Fruit fly (Drosophila melanogaster): ENCODE measurements around the gene mRpL23.
A peak's percentile ranks its signal among the peaks of the same experiment; 100 is the strongest.

The mRpL23 gene

DNA sequence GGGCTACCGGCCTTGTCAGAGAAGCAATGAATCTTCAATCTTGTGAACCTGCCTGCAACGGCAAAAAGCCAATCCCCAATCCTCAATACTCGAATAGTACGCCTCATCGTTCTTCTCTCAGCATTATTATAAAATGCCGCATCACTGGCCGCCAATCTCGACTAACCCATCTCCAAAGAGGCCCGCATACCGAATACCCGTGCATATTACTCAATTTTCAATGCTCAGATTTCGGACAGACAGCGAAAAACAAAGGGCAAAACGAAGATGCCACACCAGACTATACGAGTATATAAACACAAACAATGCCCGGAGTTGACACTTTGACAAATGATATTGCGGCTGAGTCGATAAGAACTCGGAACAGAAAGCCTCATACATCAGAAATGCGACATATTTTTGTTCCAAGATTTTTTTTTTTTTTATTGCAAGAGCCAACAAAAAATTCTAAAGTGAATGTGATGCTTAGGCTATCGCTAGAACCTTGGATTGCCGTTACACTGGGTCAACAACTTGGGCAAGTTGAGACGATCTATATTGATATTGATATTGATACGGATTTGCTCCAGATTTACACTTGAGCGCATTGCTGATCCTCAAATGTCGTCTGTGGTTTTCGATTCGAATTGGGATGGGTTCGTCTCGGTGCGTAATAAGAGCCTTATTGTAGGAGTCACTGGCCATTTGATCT is 19.4 kb upstream of the mRpL23 start (continued):
- no peak for TF ChIP-seq CG11560 (tag; IDR thresholded peaks at IDR 0.05)
- TF ChIP-seq lola (GFP tag; optimal IDR thresholded peaks at IDR 0.05): no peak
- no peak for TF ChIP-seq CG4404 (GFP tag; IDR thresholded peaks at IDR 0.05)
- TF ChIP-seq Ravus (GFP tag; IDR thresholded peaks at IDR 0.05): no peak

DNA sequence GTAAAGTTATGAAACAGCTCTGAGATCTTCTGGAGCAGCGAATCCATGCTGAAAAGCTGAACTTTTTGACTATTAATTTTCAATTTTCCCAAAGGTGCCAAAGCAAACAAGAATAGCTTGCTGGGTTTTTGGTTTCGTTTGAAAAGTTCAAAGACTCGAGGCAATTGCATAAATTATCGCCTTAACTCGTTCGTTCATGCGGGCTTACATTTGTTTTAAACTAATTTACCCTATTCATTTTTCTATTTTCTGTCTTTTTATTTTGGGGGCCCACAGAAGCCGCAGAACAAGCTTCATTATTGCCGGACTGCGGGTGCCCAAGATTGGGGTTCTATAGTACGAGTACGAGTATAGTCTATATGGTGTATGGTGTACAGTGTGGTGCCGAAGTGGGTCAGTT is 17.4 kb upstream of the mRpL23 start, which contains the start of the genes CG32298 and CG32299:
CG32298 (minus strand) TSS at position 101 of the 400 bp plus-strand sequence.
CG32299 (minus strand) TSS at position 101 of the 400 bp plus-strand sequence.
- TF ChIP-seq gcm (GFP tag; optimal IDR thresholded peaks at IDR 0.05): peak; percentile 78
- no peak for TF ChIP-seq CG4424 (GFP tag; optimal IDR thresholded peaks at IDR 0.05)

DNA sequence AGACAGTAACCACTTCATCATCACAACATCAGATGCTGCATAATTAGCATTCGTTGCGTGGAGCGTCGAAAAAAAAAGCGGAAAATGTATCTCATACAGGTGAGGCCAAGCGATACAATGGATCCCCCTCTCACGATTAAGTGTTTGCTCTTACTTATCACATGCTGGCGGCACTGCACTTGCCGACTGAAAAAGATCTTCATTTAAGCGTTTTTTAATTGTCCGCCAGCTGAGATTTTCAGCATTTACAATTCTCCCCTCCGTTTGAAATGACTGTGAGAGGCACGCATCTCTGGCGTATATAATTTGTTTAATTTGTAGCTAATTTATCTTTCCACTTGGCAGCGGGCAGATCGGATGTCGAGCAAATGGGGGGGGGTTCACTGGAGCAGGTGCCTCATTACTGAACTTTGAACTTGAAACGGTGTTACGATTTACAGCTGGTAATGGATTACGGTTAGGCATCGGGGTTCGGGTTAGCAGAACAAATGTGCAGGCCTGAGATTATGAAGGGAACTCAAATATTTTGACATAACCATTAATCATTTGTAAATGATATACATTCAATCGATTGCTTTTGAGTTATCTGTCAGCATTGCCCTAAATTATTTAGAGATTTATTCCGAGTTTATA is 15.3 kb upstream of the mRpL23 start, which contains the start of gene Mzt1:
Mzt1 (plus strand) TSS at position 583 of the 633 bp plus-strand sequence.
- peak; percentile 10 for TF ChIP-seq sd (tag; optimal IDR thresholded peaks at IDR 0.05)
- TF ChIP-seq Hr78 (GFP tag; optimal IDR thresholded peaks at IDR 0.05): peak in 1 of 2 experiments; percentile 88
- TF ChIP-seq CG2199 (GFP tag; IDR thresholded peaks at IDR 0.05): peak; percentile 72; the same call in 1 of the 3 replicates
- TF ChIP-seq gcm (GFP tag; optimal IDR thresholded peaks at IDR 0.05): peak; percentile 18
- TF ChIP-seq Med (GFP tag): peak; percentile 50
- TF ChIP-seq CG14710 (tag; optimal IDR thresholded peaks at IDR 0.05): no peak
- TF ChIP-seq prd (optimal IDR thresholded peaks at IDR 0.05): no peak
- TF ChIP-seq prd (GFP tag; IDR thresholded peaks at IDR 0.05): 0 out of 3 replicates have a peak, but pooled peaks have one; percentile 10
- TF ChIP-seq CG17912 (GFP tag; optimal IDR thresholded peaks at IDR 0.05): no peak
- TF ChIP-seq bbx (GFP tag; IDR thresholded peaks at IDR 0.05; ENCODE audit: partially characterized antibody): no peak
- no peak for TF ChIP-seq Gsc (GFP tag; IDR thresholded peaks at IDR 0.05)
- no peak for TF ChIP-seq sug (tag; optimal IDR thresholded peaks at IDR 0.05)
- TF ChIP-seq abd-A (tag; optimal IDR thresholded peaks at IDR 0.05): peak; percentile 57
- TF ChIP-seq esg (GFP tag; conservative IDR thresholded peaks at IDR 0.05): no peak
- peak; percentile 7 for TF ChIP-seq gsb-n (tag; optimal IDR thresholded peaks at IDR 0.05)
- TF ChIP-seq sqz (GFP tag; optimal IDR thresholded peaks at IDR 0.05): peak; percentile 18
- peak; percentile 59 for TF ChIP-seq sens (GFP tag)
- TF ChIP-seq Vsx1 (GFP tag; optimal IDR thresholded peaks at IDR 0.05): peak; percentile 31
- TF ChIP-seq nmo (GFP tag; optimal IDR thresholded peaks at IDR 0.05): no peak
- no peak for TF ChIP-seq NC2α (GFP tag; optimal IDR thresholded peaks at IDR 0.05)
- peak in 1 of 2 experiments; percentile 5 for TF ChIP-seq Pdp1 (GFP tag; optimal IDR thresholded peaks at IDR 0.05)

DNA sequence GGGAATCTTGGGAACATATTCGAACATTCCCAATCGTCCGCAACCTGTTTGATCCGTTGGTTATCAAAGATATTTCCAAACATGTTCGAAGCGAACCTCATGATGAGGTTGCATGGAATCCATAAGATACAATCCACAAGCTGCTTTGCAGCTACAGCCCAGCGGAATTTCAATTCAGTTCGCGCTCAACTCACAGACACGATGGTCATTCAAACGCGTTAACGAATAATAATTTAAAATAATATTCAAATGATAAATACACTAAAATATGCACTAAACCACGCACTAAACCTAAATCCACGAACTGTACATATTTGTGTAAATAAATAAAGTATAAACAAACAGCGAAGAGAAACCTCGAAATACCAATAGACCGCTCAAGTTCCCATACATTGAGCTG is 14.3 kb upstream of the mRpL23 start:
- TF ChIP-seq CG6272 (GFP tag; IDR thresholded peaks at IDR 0.05) (no peak), HLH4C (GFP tag; IDR thresholded peaks at IDR 0.05; ENCODE audit: partially characterized antibody) (no peak), dimm (GFP tag; IDR thresholded peaks at IDR 0.05) (no peak), toy (GFP tag; IDR thresholded peaks at IDR 0.05) (no peak), CG10959 (GFP tag; IDR thresholded peaks at IDR 0.05) (no peak), CG9797 (GFP tag; optimal IDR thresholded peaks at IDR 0.05) (no peak), sug (tag; optimal IDR thresholded peaks at IDR 0.05) (peak; percentile 32), CG3065 (GFP tag; optimal IDR thresholded peaks at IDR 0.05) (no peak), Bdp1 (GFP tag; optimal IDR thresholded peaks at IDR 0.05) (no peak), CG11247 (GFP tag; IDR thresholded peaks at IDR 0.05) (no peak), Tbp (GFP tag; optimal IDR thresholded peaks at IDR 0.05) (no peak), CG11456 (GFP tag; IDR thresholded peaks at IDR 0.05) (no peak), CG31441 (GFP tag; IDR thresholded peaks at IDR 0.05) (0 out of 2 replicates have a peak, but pooled peaks have one; percentile 38), btn (GFP tag; optimal IDR thresholded peaks at IDR 0.05) (no peak), zfh2 (GFP tag; optimal IDR thresholded peaks at IDR 0.05) (no peak), sima (GFP tag; optimal IDR thresholded peaks at IDR 0.05) (no peak), run (tag; optimal IDR thresholded peaks at IDR 0.05) (no peak), lmd (GFP tag; IDR thresholded peaks at IDR 0.05) (no peak), crc (GFP tag; optimal IDR thresholded peaks at IDR 0.05) (no peak), nom (GFP tag; optimal IDR thresholded peaks at IDR 0.05) (peak; percentile 23)

All from whole organism, embryonic.